Worm (Caenorhabditis elegans): ENCODE data around the gene lsy-2.

Gene lsy-2

DNA sequence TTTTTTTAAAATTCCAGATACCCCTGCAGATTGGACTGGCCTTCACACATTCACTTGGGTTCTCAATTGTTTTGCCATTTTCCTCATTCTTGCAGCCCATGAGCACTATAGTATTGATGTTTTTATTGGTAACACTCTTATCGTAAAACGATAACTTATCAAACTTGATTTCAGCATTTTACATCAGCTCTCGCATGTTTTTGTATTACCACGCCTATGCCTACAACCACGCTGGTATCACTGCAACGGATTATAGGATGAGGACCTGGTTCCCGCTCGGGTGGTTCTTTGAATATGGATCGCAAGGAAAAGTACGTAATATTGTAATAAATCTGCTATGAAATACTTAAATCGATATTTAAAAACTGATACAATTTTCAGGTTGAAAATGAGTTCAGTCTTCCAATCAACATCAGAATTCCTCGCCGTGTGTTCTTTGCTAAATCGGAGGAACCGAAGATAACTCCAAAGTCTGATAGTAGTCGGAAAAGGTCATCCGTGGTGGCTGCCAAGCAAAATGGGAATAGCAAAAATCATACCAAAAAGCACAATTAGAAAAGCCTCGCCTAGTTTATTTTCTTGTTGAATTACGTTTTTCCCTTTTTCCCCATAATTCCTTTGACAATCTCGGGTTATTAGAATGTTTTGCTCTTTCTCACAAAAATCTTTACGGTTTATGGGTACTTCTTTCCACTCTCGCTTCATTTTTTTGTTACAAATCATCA, 21.3 kb downstream of the lsy-2 start:
- TF ChIP-seq unc-62 (GFP tag; optimal IDR thresholded peaks at IDR 0.05): no peak

DNA sequence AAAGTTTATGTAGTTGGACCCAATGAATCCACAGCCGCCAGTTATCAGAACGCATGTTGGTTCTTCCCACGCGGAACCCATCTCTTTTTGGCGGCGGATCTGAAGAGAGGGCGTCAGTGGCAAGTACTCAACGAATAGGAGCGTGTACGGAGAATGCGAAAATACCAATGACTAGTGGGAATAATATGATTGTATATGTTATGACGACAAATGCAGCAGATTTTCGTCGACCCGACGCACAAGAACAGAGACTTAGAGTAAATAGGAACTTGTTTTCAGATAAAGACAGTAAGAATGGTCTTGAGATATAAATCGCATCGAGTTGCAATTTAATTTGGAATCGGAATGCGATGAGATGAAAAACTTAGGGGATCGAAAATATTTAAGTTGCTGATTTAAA, 23.5 kb downstream of the lsy-2 start, which contains the start of gene bus-5:
TSS of gene bus-5 (minus strand) at position 101 of the 400 bp plus-strand sequence.
- TF ChIP-seq unc-62 (GFP tag; optimal IDR thresholded peaks at IDR 0.05): no peak

DNA sequence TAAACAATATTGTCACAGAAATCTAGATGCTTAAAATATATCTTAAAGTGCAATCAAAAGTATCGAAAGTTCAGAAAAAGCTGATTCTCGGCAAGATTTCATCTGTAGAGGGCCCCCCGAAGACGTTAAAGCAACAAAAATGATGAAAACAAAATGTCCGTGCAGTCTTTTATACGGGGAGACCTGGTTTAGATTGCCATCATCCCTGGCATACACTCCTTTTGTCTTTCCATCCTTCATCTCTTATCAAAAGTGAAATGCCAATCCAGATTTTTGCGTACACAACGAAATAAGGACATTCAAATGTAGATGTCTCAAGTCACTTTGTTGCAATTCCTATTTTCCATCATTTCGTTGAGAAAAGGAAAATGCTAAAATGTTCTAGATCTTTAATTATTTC, 24.7 kb downstream of the lsy-2 start:
- no peak for TF ChIP-seq unc-62 (GFP tag; optimal IDR thresholded peaks at IDR 0.05)

DNA sequence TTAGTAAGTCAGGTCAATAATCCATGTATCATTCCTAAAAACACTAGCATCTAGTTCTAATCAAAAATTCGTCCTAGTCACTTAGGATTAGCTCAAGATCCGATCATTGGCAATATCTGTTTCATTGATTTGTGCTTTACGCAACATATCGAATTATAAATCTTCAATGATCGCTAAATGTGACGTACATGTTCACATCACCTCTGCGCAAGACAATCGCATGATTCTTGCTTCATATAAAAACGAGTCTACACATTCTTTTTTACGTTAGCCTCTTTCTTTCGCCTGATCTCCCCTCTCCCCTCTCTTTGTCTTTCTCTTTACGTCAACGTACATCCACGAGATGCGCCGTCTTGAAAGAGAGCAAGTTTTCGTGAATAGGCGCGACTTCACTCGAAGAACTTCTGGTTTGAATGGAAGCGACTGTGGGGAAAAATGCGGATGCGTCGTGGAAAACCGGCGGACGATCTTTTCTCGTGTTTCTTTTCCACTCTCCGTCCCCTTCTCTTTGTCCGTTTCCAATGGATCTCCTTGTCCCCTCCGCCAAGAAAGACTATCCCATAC, 26.9 kb downstream of the lsy-2 start:
- no peak for TF ChIP-seq unc-62 (GFP tag; optimal IDR thresholded peaks at IDR 0.05)

DNA sequence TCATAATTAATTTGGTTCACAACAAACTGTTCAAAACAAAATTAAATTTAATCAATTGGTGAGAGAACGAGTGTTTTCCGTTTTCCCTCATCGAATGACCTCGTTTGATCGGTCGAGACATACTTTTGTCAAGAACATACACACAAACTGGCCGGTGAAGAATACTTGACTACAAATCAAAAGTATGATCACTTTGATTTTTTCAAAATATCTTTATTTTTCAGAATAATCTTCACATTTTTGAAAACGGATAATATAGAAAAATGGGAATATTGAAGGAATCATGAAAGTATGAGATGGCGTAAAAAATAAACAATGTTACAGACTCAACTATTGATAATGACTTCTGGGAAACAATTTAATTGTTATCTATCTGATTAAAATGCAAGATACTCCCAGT, 28.7 kb downstream of the lsy-2 start, which contains the start of gene swip-10:
TSS of gene swip-10 (minus strand) at position 101 of the 400 bp plus-strand sequence.
- no peak for TF ChIP-seq unc-62 (GFP tag; optimal IDR thresholded peaks at IDR 0.05)

DNA sequence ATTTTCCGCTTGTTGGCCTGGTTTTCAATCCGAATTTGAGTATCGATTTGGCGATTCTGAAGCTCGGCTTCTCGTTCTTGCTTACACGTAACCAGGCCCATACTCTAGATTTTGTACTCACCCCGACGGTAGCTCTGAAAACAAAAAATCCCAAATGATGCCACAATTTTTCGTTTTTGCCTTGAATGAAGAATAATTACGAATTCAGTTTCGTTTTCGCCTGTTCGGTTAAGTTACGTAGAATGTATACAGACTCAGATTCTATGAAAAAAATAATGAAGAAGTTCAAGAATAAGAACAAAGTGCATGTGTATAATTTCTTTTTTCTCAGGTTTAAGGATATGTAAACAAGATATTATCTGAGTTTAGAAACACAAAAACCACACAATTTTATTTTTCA, 31.5 kb downstream of the lsy-2 start, which contains the start of gene gpa-5:
TSS of gene gpa-5 (minus strand) at position 101 of the 400 bp plus-strand sequence.
- TF ChIP-seq unc-62 (GFP tag; optimal IDR thresholded peaks at IDR 0.05): no peak

DNA sequence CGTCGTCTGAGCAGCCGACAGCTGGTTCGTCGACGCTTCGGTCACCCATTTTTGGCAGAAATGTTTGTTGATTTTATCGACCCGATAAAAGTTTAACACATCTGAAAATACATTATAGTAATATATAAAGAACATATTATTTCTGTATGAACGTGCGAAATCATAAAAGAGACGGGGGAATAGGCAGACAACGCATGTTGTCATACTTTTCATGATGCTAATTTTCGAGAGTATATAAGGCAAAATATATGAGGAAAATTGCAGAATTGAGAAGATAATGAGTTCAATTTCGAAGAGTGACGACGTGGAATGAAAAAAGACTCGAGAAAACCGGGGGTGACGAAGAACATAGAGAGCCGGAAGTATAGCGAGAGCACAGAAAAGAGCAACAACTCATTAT, 40.6 kb downstream of the lsy-2 start, which contains the start of gene F53B1.8:
TSS of gene F53B1.8 (minus strand) at position 101 of the 400 bp plus-strand sequence.
- no peak for TF ChIP-seq unc-62 (GFP tag; optimal IDR thresholded peaks at IDR 0.05)

DNA sequence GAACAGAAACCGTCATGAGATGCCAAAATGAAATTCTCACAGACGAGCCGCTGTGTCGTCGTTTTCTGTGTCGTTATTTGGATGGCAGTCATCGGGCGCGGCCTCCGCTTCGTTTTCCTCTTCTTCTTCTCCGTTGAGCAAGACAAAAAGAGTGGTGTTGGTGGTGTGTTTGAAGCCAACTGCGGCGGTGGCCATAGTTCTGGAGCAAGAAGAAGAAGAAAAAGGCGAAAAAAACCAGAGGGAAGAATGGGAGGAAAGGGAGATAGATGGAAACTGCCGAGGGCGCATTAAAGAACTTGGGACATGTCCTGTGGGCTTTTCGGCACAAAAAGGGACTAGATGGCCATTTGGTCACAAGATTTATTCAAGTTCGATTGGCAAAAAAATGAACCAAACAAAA, 42.1 kb downstream of the lsy-2 start, which contains the start of gene F53B1.9:
TSS of gene F53B1.9 (minus strand) at position 195 of the 400 bp plus-strand sequence.
- TF ChIP-seq unc-62 (GFP tag; optimal IDR thresholded peaks at IDR 0.05): no peak

DNA sequence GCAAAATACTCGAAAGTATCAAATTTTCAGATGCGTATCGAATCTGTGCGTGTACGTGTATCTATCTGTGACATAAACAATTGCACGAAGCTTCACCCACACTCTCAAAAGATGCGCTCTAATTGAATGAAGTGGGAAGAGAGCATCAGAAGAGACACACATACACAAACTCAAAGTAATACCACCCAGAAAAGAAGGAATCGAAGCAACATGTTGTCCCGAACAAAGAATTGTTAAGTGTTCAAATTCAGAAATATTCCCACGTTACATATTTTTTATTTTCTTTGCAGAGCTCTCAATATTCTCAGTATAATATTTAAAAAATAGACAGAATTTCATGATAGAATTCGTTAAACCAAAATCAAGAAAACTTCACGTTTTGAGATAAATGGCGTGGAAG, 47.4 kb downstream of the lsy-2 start:
- TF ChIP-seq unc-62 (GFP tag; optimal IDR thresholded peaks at IDR 0.05): no peak

DNA sequence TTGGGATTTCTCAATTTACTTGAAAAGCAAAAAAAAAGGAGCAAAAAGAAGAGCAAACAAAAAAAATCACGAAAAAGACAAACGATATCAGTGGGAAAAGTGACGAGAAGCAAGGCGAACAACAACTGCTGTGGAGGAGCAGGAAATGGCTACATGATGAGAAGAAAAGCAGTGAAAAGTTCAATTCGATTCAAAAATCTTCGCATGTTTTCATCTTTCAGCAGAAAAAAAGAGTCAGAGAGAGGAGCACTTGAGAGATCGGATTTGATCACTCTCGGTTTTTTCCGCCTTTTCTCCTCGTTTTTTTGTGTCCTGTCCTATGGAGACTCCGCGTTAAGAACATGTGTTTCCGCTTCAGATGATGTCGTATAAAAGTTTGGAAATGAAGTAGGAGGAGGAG, 49.4 kb downstream of the lsy-2 start:
- TF ChIP-seq unc-62 (GFP tag; optimal IDR thresholded peaks at IDR 0.05): no peak

DNA sequence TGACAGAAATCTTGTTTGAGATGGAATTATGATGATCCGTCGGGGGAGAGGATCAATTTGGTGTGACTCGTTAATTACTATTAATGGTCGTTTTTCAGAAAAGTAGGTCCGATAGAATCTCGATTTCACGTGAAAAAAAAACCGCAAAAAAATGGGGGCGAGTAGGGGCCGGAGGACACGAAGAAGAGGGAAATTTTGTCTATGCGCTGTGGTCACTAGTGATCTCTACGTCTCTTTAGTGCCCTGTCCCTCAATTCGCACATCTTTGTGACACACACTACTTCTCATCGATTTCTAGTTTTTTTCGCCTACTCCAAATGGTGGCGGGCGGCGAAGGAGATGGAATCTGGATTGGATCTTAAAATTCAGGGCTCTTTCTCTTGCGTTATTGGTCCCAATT, 51.1 kb downstream of the lsy-2 start:
- no peak for TF ChIP-seq unc-62 (GFP tag; optimal IDR thresholded peaks at IDR 0.05)

Data from whole organism, dauer.